Fruit fly (Drosophila melanogaster) Kc167 (cell line): ENCODE data around the gene CG14777.

Source experiments
- psq ChIP-seq: fragments of >200 bp; optimal IDR thresholded peaks from 2 replicates; lab custom pipeline; 2017; ENCODE audit warnings: missing external identifiers
- ttk ChIP-seq: sonication (Bioruptor generic); optimal IDR thresholded peaks from 2 replicates; lab custom pipeline; 2017; ENCODE audit warnings: missing external identifiers

DNA sequence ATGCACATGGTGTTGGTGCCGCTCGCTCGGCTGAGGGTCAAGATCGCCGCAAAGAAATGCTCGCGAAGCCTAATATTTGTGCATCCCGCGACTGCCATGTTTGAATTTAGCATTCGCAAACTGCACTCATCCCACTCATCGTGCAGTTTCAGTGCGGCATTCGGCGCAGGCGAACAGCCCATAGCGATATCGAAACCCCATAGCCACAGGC lies 1.4 kb downstream of the CG14777 start, which contains the start of gene CG14778:
- TF ChIP-seq psq (lab: Kevin White, UChicago) (no peak), ttk (lab: Kevin White, UChicago) (no peak)
